Fruit fly (Drosophila melanogaster) whole organism, adult: ENCODE measurements around the gene Ork1.

ENCODE experiments used
- CG7045 ChIP-seq: fragments of 200-800 bp; sonication (Bioruptor generic); optimal IDR thresholded peaks from 2 replicates; lab custom pipeline; 2017; ENCODE audit warnings: missing biosample characterization, mild to moderate bottlenecking, missing genetic modification characterization
- CG7101 ChIP-seq: fragments of 200-800 bp; sonication (Bioruptor generic); optimal IDR thresholded peaks from 2 replicates; lab custom pipeline; 2018; ENCODE audit warnings: missing biosample characterization, mild to moderate bottlenecking, missing genetic modification characterization, moderate library complexity
- Crg-1 ChIP-seq: fragments of 200-800 bp; sonication (Bioruptor generic); optimal IDR thresholded peaks from 2 replicates; lab custom pipeline; 2016; ENCODE audit warnings: missing biosample characterization, missing genetic modification characterization

dm6 chrX:10847436-10847446 is 43.8 kb downstream of the Ork1 start, which contains the start of gene Pgls:
- TF ChIP-seq CG7045 (no peak), CG7101 (no peak), Crg-1 (GFP tag; lab: Kevin White, UChicago) (no peak)
